Worm (Caenorhabditis elegans) whole organism, L2 larva: ENCODE measurements around the gene ced-8.

Source experiments
- ceh-16 ChIP-seq: fragments of 150-350 bp; optimal IDR thresholded peaks from 2 replicates; lab custom pipeline; 2014; ENCODE audit warnings: missing biosample characterization, missing genetic modification characterization
- dmd-4 ChIP-seq: sonication (generic microtip); optimal IDR thresholded peaks from 2 replicates; lab custom pipeline; 2017; ENCODE audit warnings: missing biosample characterization, missing genetic modification characterization
- nhr-10 ChIP-seq: sonication (generic microtip); optimal IDR thresholded peaks from 2 replicates; lab custom pipeline; 2017; ENCODE audit warnings: missing biosample characterization, missing genetic modification characterization
- nhr-6 ChIP-seq: fragments of 150-350 bp; optimal IDR thresholded peaks from 2 replicates; lab custom pipeline; 2014; ENCODE audit warnings: missing biosample characterization, missing genetic modification characterization
- zag-1 ChIP-seq: fragments of 150-350 bp; optimal IDR thresholded peaks from 2 replicates; lab custom pipeline; 2014; ENCODE audit warnings: missing biosample characterization, missing genetic modification characterization
- ztf-11 ChIP-seq: sonication (generic microtip); optimal IDR thresholded peaks from 2 replicates; lab custom pipeline; 2017; ENCODE audit warnings: missing biosample characterization, missing genetic modification characterization
- ztf-4 ChIP-seq: fragments of 150-350 bp; optimal IDR thresholded peaks from 2 replicates; lab custom pipeline; 2014; ENCODE audit warnings: missing biosample characterization, missing genetic modification characterization

DNA sequence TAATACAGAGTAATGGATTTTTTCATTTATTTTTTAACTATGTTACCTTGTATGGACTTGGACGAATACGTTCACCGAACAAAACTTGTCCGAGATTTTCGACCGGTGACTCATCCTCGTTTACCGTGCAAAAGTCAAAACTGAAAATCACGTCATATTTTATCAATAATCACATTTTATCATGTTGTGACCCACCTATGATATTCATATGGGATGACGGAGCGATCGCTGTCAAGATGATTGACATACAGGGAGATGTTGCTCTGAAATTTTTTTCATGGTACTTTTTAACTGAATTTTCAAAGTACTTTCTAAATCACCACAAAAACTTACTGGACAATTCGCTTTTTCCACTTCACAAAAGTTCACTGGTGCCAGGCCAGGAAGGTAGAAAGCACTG, 4.9 kb upstream of the ced-8 start:
- TF ChIP-seq ceh-16 (tag; lab: Kevin White, UChicago) (no peak), dmd-4 (tag; lab: Kevin White, UChicago) (no peak), ztf-4 (tag; lab: Kevin White, UChicago) (no peak), zag-1 (tag; lab: Kevin White, UChicago) (no peak), nhr-6 (tag; lab: Kevin White, UChicago) (no peak), ztf-11 (no peak), nhr-10 (no peak)
